Worm (Caenorhabditis elegans): ENCODE measurements around the gene math-21.
"Not testable (repeated sequence)": the region's sequence is repeated elsewhere in the genome, so short reads cannot be mapped to it uniquely, and the experiment has no call there.

- TF ChIP-seq ets-5 (GFP tag; IDR thresholded peaks at IDR 0.05); ceh-88 (GFP tag; IDR thresholded peaks at IDR 0.05); lsy-2 (tag; optimal IDR thresholded peaks at IDR 0.05): not testable (repeated sequence)
Observed at ce11 chrII:1955568-1955967, 38.3 kb upstream of the math-21 start, which contains the start of gene math-49.

Measured in whole organism, L1 larva.